Worm (Caenorhabditis elegans): ENCODE measurements around the gene tps-2.

DNA sequence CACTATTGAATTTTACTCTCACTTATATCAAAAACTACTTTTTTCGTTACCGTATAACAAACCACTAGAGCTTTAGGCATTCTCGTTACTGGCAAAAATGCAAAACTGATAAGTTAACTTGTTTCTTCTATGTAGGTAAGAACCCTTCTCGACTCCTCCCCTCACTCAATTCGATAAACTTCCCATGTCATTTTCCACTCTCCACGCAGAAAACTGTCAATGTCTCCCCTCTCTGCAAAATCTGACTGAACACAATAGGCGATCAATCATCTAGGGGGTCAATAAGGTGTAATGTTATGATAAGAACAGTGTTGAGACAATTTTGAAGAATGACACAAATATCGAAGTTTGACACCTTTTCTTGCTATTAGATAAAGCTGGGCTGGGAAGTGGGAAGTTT is 18.1 kb downstream of the tps-2 start:
- TF ChIP-seq ztf-11 (tag; optimal IDR thresholded peaks at IDR 0.05) (no peak), elt-3 (tag; optimal IDR thresholded peaks at IDR 0.05) (no peak), lsy-2 (tag; optimal IDR thresholded peaks at IDR 0.05) (no peak), nhr-11 (tag; optimal IDR thresholded peaks at IDR 0.05) (no peak), blmp-1 (tag; optimal IDR thresholded peaks at IDR 0.05; ENCODE audit: insufficient read depth) (no peak), F13H6.1 (tag; optimal IDR thresholded peaks at IDR 0.05) (no peak), ama-1 (optimal IDR thresholded peaks at IDR 0.05) (no peak), egl-27 (tag; optimal IDR thresholded peaks at IDR 0.05) (no peak), sma-3 (GFP tag; optimal IDR thresholded peaks at IDR 0.05) (peak; percentile 1), nhr-10 (tag; optimal IDR thresholded peaks at IDR 0.05) (no peak), ztf-1 (GFP tag; conservative IDR thresholded peaks at IDR 0.05) (no peak), ZK546.5 (tag; optimal IDR thresholded peaks at IDR 0.05) (no peak)
